Fruit fly (Drosophila melanogaster): Measurements from ENCODE around the gene Btk.
A peak's percentile ranks its signal among the peaks of the same experiment; 100 is the strongest.

Btk gene

DNA sequence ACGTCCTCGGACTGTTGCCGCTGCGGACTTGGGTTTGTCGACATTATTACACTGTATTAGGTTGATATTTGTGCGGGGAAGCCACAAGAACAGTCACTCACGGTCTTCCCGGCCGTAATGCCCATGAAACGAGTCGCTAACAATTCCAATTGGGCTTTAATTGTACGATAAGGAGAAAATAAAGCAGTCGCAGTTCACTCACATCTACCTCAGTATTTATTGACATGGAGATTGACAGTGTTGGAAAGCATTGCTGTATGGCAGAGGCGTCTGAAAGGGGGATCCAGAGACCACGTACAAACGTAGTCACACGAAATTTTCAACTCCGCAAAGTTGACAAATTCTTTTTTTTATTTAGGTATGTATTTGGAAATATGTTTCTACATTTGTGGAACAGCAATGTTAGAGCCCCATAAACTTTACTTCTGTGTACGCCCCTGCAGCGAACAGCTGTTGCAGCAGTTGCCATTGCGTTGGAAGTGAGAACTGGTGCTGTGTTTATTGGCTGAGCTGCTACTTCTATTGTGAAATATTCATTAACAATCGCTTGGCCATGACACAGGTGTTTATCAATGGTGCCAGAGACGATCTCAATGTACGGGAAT lies 88.1 kb downstream of the Btk start, which contains the start of the genes CG8372 and CG8360 (continued):
- TF ChIP-seq bigmax (GFP tag; optimal IDR thresholded peaks at IDR 0.05) (peak; percentile 76), Eip74EF (GFP tag; optimal IDR thresholded peaks at IDR 0.05) (peak in 1 of 2 experiments; percentile 96), CG10462 (GFP tag; optimal IDR thresholded peaks at IDR 0.05) (peak; percentile 99), sens (GFP tag) (peak; percentile 100), run (tag; optimal IDR thresholded peaks at IDR 0.05) (peak; percentile 96), Rfx (GFP tag; IDR thresholded peaks at IDR 0.05) (peak; percentile 100), Six4 (GFP tag; optimal IDR thresholded peaks at IDR 0.05) (peak; percentile 99), emc (GFP tag; optimal IDR thresholded peaks at IDR 0.05) (peak; percentile 98), bsh (GFP tag; optimal IDR thresholded peaks at IDR 0.05) (peak; percentile 98 to 99), slou (GFP tag; optimal IDR thresholded peaks at IDR 0.05) (peak; percentile 99), cato (GFP tag; optimal IDR thresholded peaks at IDR 0.05; ENCODE audit: borderline replicate concordance) (peak; percentile 98), Med (GFP tag) (peak; percentile 100), CG2199 (GFP tag; IDR thresholded peaks at IDR 0.05) (peak; percentile 99), D19B (GFP tag; optimal IDR thresholded peaks at IDR 0.05) (peak; percentile 95), stwl (tag; optimal IDR thresholded peaks at IDR 0.05) (peak; percentile 92), mam (GFP tag; optimal IDR thresholded peaks at IDR 0.05) (peak; percentile 99), CG9876 (GFP tag; optimal IDR thresholded peaks at IDR 0.05) (peak; percentile 99), CG17802 (tag; optimal IDR thresholded peaks at IDR 0.05) (peak; percentile 92), jigr1 (GFP tag; IDR thresholded peaks at IDR 0.05) (peak; percentile 97), CTCF (GFP tag; optimal IDR thresholded peaks at IDR 0.05) (peak; percentile 76), CG17359 (tag; optimal IDR thresholded peaks at IDR 0.05) (peak; percentile 99), otp (GFP tag; IDR thresholded peaks at IDR 0.05) (peak; percentile 99), nau (GFP tag; optimal IDR thresholded peaks at IDR 0.05) (peak; percentile 99), CG32772 (GFP tag; IDR thresholded peaks at IDR 0.05) (peak; percentile 99), hbn (GFP tag; IDR thresholded peaks at IDR 0.05; ENCODE audit: partially characterized antibody) (no peak; the same call in 1 of the 2 replicates), Ets65A (GFP tag) (peak; percentile 100), CG10979 (tag; optimal IDR thresholded peaks at IDR 0.05) (peak; percentile 98), CG15073 (GFP tag; optimal IDR thresholded peaks at IDR 0.05) (peak; percentile 92), Sry-β (GFP tag; optimal IDR thresholded peaks at IDR 0.05) (peak; percentile 72), CG7271 (tag; optimal IDR thresholded peaks at IDR 0.05) (peak; percentile 96), H2.0 (GFP tag; IDR thresholded peaks at IDR 0.05) (peak; percentile 99), CG31224 (GFP tag; IDR thresholded peaks at IDR 0.05) (peak; percentile 97), Nf-YC (tag; optimal IDR thresholded peaks at IDR 0.05) (peak; percentile 92), CG14050 (GFP tag; IDR thresholded peaks at IDR 0.05) (peak; percentile 99), ac (GFP tag; optimal IDR thresholded peaks at IDR 0.05) (peak; percentile 94), CG7372 (GFP tag; IDR thresholded peaks at IDR 0.05) (peak; percentile 99), pum (GFP tag; optimal IDR thresholded peaks at IDR 0.05) (peak; percentile 99), Dp (GFP tag; optimal IDR thresholded peaks at IDR 0.05) (peak; percentile 45), slbo (GFP tag; IDR thresholded peaks at IDR 0.05) (peak; percentile 99), MESR4 (GFP tag; optimal IDR thresholded peaks at IDR 0.05) (peak; percentile 93), CG17385 (GFP tag; optimal IDR thresholded peaks at IDR 0.05) (peak; percentile 97), CG34422 (GFP tag; IDR thresholded peaks at IDR 0.05) (peak; percentile 99), PHDP (tag; optimal IDR thresholded peaks at IDR 0.05) (peak; percentile 98), NfI (GFP tag; optimal IDR thresholded peaks at IDR 0.05) (peak; percentile 99), ems (GFP tag; optimal IDR thresholded peaks at IDR 0.05) (peak; percentile 99), repo (GFP tag; optimal IDR thresholded peaks at IDR 0.05) (peak; percentile 99), CG8388 (GFP tag; optimal IDR thresholded peaks at IDR 0.05) (peak; percentile 97), bab2 (GFP tag; optimal IDR thresholded peaks at IDR 0.05) (peak; percentile 99), Adf1 (GFP tag; IDR thresholded peaks at IDR 0.05) (peak; percentile 90), chif (GFP tag; optimal IDR thresholded peaks at IDR 0.05) (peak; percentile 99), Hsf (GFP tag; optimal IDR thresholded peaks at IDR 0.05) (peak; percentile 99)

Measured in whole organism, embryonic.